Worm (Caenorhabditis elegans): ENCODE measurements around the gene Y43F8B.7.

Gene Y43F8B.7

DNA sequence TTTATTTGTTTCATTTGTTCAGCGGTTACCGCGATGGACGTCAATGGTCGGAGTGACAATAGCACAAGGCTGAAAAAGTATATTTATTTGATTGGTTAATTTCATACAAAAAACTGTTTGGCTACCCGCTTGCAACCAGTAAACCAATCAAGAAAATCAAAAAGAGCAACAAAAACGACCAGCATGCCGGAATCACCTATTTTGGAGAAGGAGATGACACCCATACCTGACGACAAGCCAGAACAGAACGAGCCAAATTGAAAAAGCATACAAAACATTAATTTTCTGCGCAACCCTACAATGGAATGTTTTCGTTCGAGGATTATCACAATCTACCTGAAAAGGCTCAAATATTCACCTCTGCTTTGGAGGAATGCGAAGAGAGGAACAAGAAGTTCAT is at the start of gene Y43F8B.7:
Y43F8B.7 (plus strand) TSS at position 301 of the 400 bp plus-strand sequence.
- TF ChIP-seq W03F9.2 (tag; optimal IDR thresholded peaks at IDR 0.05) (no peak), dao-5 (tag; optimal IDR thresholded peaks at IDR 0.05) (no peak), him-1 (tag; optimal IDR thresholded peaks at IDR 0.05) (no peak)

DNA sequence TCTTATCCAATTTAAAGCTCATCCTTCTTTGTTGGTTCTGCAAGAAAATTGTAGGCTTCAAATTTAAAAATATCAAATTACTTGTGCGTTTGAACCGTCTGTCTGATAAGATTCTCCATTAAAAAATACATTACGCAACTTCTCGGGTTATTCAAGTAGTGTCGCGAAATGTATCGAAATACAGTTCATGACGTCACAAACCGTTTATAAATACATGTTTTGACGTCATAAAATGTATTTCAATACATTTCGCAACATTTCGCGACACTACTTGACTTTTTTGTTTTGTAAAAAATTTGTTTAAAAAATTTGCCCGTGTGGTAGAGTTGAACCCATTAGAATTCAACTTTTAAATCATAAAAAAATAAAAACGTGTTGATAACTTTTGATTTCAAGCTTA is 47.0 kb upstream of the Y43F8B.7 start:
- TF ChIP-seq W03F9.2 (tag; optimal IDR thresholded peaks at IDR 0.05) (no peak), him-1 (tag; optimal IDR thresholded peaks at IDR 0.05) (no peak), dao-5 (tag; optimal IDR thresholded peaks at IDR 0.05) (no peak)

DNA sequence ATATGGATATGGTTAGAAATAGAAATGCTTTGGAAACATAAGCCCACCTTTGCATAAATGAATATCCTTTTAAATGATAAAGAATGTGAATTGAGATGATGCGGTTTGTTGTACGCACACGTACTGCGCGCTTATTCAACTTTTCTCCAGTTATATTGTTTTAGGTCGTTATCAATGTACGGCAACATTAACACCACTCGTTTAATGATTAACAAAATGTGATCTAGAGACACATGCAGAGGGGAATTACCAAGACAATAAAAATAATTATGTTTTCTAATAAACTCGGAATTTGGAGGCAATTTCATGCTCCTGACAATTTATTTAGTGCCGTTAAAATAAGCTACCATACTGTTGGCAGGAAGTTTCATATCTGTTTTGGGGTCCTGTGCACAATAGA is 45.1 kb upstream of the Y43F8B.7 start, which contains the start of gene M04C3.1:
M04C3.1 (minus strand) TSS at position 164 of the 400 bp plus-strand sequence.
- no peak for TF ChIP-seq dao-5 (tag; optimal IDR thresholded peaks at IDR 0.05)

DNA sequence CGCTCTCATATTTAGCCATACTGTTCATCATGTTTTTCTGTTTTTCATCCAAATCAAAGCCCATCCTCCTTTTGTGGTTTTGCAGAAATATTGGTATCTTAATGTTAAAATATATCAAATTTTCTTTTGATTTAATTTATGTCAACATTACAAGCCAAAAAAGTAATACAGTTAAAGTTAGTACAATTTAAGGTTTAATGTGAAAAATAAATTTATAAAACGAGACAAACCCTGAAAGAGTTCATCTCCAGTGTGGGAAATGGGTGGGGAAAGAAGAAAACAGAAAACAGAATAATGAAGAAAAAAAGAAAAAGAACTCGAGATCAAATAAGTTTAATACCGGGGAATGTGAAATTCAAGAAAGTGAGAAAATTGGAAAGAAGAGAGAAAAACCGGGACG is 41.8 kb upstream of the Y43F8B.7 start, which contains the start of gene M04C3.2:
M04C3.2 (minus strand) TSS at position 101 of the 400 bp plus-strand sequence.
- TF ChIP-seq dao-5 (tag; optimal IDR thresholded peaks at IDR 0.05) (no peak), W03F9.2 (tag; optimal IDR thresholded peaks at IDR 0.05) (no peak), him-1 (tag; optimal IDR thresholded peaks at IDR 0.05) (no peak)

DNA sequence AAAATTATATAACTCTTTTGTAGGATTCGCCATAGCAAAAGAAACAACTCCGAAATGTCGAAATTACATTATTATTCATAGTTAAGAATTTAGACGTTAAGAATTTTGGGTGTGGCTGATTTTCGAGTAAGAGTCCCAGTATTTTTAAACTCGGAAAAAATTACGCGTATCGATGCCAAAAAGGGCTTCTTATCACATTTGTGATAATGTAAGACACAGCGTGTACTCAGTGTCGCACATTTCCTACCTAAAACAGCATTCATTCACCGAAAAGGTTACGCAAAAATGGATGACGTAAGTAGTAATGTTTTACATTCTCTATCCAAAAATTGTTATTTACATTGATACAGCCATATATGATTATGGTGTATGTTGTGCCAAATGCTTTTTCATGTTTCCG is 41.0 kb upstream of the Y43F8B.7 start, which contains the start of gene M04C3.5:
M04C3.5 (plus strand) TSS at position 190 of the 400 bp plus-strand sequence.
- TF ChIP-seq dao-5 (tag; optimal IDR thresholded peaks at IDR 0.05) (no peak), him-1 (tag; optimal IDR thresholded peaks at IDR 0.05) (no peak), W03F9.2 (tag; optimal IDR thresholded peaks at IDR 0.05) (no peak)

DNA sequence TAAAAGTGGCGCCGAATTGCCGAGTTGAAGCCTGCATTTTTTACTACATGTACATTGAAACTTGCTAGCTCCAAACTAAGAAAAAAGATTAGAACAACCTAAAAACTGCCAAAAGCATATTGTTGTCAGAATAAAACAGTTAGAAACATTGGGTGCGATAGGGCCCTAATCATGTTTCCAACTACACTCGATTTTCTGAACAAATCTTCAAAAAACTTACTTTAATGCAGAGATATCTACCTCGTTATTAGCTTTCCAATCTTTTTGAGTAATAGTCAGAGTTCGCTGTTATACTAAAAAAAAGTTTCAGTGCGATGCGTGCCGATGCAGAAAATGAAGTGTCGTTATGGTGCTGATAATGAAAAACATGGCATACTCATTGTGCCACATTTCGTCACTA is 34.9 kb upstream of the Y43F8B.7 start, which contains the start of the genes Y43F8B.13 and Y43F8B.14:
Y43F8B.13 (plus strand) TSS at position 301 of the 400 bp plus-strand sequence.
Y43F8B.14 (minus strand) TSS at position 322 of the 400 bp plus-strand sequence.
- TF ChIP-seq him-1 (tag; optimal IDR thresholded peaks at IDR 0.05) (no peak), W03F9.2 (tag; optimal IDR thresholded peaks at IDR 0.05) (no peak), dao-5 (tag; optimal IDR thresholded peaks at IDR 0.05) (no peak)

DNA sequence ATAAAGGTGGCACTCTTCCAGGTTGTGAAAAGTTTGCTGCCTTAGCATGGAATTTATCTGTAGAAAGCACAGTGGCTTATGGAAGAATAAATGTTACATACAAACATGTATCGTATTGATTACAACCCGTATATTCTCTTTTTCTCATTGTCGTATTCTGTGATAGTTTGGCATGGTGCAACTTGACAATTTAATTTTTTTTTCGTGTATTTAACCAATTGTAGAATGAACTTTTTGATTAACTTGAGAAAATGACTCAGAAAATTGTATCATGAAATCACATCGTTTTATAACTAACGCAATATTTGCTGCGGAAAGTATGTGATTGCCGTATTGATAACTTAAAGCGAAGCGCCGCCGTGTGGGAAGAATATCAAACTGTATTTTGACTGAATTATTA is 33.4 kb upstream of the Y43F8B.7 start, which contains the start of gene Y43F8B.24:
Y43F8B.24 (plus strand) TSS at position 301 of the 400 bp plus-strand sequence.
- TF ChIP-seq him-1 (tag; optimal IDR thresholded peaks at IDR 0.05): no peak
- TF ChIP-seq W03F9.2 (tag; optimal IDR thresholded peaks at IDR 0.05): no peak
- TF ChIP-seq dao-5 (tag; optimal IDR thresholded peaks at IDR 0.05): no peak

DNA sequence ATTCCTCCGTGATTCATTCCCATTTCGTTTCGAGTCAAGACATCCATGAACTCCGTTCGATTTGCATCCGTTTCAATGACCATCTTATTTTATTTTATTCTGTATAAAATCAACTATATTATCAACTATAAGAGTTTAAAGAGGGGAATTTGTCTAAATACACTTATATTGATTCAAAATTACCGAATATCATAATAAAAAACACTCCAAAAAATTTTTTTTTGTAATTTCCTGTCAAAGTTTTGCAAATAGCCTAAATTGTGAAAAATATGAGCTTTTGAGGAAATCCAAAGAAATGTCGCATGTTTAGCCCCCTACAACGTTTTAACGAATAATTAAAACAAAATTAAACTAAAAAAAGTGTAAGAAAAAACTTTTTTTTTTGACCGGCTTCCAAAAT is 28.5 kb upstream of the Y43F8B.7 start, which contains the start of gene Y43F8B.15:
Y43F8B.15 (minus strand) TSS at position 101 of the 400 bp plus-strand sequence.
- TF ChIP-seq W03F9.2 (tag; optimal IDR thresholded peaks at IDR 0.05): no peak
- no peak for TF ChIP-seq him-1 (tag; optimal IDR thresholded peaks at IDR 0.05)
- TF ChIP-seq dao-5 (tag; optimal IDR thresholded peaks at IDR 0.05): no peak

DNA sequence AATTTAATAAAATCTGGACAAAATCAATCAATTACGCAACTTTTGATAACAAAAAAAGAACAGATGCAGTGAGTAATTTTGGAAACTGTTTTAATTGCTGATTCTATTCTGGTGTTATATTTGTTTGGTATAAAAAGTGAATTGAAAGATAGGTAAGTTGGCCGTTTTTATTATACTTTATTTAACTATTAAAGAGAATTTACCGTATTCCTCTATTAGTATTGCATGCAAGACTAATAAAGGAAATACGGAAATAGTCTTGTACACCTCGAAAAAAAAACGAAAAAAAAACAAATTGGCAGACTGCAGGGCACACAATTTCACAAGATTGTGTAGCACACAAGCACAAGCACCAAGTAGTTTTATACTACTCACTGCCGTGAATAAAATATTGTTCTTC is 27.9 kb upstream of the Y43F8B.7 start, which contains the start of gene Y43F8B.25:
Y43F8B.25 (plus strand) TSS at position 301 of the 400 bp plus-strand sequence.
- TF ChIP-seq dao-5 (tag; optimal IDR thresholded peaks at IDR 0.05) (no peak), W03F9.2 (tag; optimal IDR thresholded peaks at IDR 0.05) (no peak), him-1 (tag; optimal IDR thresholded peaks at IDR 0.05) (no peak)

DNA sequence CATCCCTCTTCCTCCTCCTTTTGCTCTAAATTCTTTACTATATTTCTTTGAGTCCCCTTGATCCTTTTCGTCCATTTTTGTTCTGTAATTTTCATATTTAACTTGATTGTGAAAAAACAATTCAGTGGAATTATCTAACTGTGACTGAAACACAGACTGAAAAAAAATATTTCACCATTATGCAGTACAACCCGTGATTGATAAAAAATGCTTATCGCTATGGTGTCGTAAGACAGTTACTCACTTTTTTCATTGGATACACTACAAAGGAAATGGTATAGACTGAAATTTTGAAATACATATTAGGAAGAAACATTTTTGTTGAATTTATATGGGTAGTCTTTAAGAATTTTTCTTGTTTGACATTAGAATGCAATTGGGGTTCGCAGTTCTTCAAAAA is 23.0 kb upstream of the Y43F8B.7 start, which contains the start of gene Y43F8B.23:
Y43F8B.23 (minus strand) TSS at position 75 of the 400 bp plus-strand sequence.
- TF ChIP-seq W03F9.2 (tag; optimal IDR thresholded peaks at IDR 0.05): no peak
- no peak for TF ChIP-seq dao-5 (tag; optimal IDR thresholded peaks at IDR 0.05)
- TF ChIP-seq him-1 (tag; optimal IDR thresholded peaks at IDR 0.05): no peak

DNA sequence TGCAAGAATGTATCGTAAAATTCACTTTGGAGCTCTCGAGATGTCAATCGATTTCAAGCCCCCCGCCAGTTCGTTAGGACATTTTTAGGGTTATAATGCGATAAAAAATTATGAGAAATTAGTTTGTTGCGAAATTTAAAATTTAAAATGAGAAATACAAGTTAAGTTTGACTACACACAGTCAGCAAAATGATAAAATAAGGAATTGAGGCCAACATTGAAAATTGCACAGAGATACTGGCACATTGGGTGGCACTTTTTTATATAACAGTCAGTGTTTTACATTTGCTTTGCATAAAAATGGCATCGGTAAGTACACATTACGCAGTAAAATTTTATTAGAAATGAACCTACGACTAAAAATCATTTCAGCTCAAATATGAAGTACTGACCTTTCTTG is 22.5 kb upstream of the Y43F8B.7 start, which contains the start of gene Y43F8B.12:
Y43F8B.12 (plus strand) TSS at position 301 of the 400 bp plus-strand sequence.
- no peak for TF ChIP-seq him-1 (tag; optimal IDR thresholded peaks at IDR 0.05)
- no peak for TF ChIP-seq dao-5 (tag; optimal IDR thresholded peaks at IDR 0.05)
- TF ChIP-seq W03F9.2 (tag; optimal IDR thresholded peaks at IDR 0.05): no peak

DNA sequence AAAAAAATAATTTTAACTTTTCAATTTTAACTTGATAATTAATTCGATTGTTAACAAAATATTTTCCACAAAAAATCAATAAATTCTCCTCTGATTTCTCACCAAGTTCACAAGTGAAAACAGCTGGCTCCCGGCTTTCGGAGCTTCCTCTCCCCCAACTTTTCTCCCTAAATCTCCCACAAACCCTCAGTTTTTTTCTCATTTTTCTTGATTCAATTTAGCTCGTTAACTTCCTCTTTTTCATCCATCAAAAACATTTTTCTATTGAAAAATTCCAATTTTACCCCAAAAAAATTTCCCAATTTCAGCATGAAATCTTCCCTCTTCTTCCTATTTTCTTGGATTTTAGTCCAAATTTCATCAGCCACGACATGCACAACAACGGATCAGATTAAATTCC is 20.2 kb upstream of the Y43F8B.7 start, which contains the start of gene Y43F8B.11:
Y43F8B.11 (plus strand) TSS at position 301 of the 400 bp plus-strand sequence.
- TF ChIP-seq him-1 (tag; optimal IDR thresholded peaks at IDR 0.05): no peak
- no peak for TF ChIP-seq dao-5 (tag; optimal IDR thresholded peaks at IDR 0.05)
- no peak for TF ChIP-seq W03F9.2 (tag; optimal IDR thresholded peaks at IDR 0.05)

DNA sequence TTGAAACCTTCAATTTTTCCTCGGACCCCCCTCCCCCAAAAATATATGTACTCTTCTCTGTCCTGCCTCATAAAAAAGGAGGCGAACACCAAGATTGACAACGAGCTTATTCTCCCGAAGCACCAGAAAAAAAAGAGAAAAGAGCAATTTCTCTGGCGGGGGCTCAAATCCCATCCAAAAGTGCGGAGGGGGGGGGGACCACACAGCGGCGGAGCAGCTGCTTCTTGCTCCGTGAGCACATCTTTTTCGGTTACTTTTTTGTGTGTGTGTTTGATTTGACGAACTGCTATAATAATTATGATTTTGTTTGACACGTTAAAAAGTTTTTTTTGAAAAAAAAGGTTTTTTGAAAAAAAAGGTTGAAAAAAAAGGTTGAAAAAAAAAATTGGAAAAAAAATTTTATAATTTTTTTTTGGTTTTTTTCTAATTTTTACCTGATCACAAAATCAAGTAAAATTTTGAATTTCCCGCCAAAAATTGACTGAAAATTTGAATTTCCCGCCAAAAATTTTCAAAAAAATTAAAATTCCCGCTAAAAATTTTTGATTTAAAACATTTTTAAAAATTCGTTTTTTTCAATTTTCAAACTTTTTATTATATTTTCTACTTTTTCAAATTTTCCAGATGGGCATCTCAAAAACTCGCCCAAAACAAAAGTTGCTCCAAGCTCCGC is 16.6 kb upstream of the Y43F8B.7 start, which contains the start of gene Y43F8B.10:
Y43F8B.10 (plus strand) TSS at position 623 of the 673 bp plus-strand sequence.
- TF ChIP-seq dao-5 (tag; optimal IDR thresholded peaks at IDR 0.05): no peak
- TF ChIP-seq W03F9.2 (tag; optimal IDR thresholded peaks at IDR 0.05): no peak
- no peak for TF ChIP-seq him-1 (tag; optimal IDR thresholded peaks at IDR 0.05)

DNA sequence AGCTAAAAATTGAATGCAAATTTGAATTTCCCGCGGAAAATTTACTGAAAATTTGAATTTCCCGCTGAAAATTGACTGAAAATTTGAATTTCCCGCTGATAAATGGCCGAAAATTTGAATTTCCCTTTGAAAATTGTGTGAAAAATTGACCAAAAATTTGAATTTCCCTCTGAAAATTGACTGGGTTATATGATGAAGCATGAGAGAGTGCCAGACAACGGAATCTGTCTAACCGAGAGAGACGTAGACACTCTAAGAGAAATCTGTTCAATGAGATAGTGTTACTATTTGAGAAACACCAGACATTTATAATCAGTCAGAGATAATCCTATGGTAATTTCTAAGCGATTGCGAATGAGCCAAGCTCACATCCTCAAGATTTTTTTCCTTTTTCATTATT is 13.3 kb upstream of the Y43F8B.7 start:
- TF ChIP-seq him-1 (tag; optimal IDR thresholded peaks at IDR 0.05) (no peak), W03F9.2 (tag; optimal IDR thresholded peaks at IDR 0.05) (no peak), dao-5 (tag; optimal IDR thresholded peaks at IDR 0.05) (no peak)
